Worm (Caenorhabditis elegans) whole organism, young adult: ENCODE results near the gene F13C5.3.
A peak's percentile ranks its signal among the peaks of the same experiment; 100 is the strongest.

ENCODE experiments used
- F33H1.4 ChIP-seq: fragments of 200-800 bp; sonication (Bioruptor generic); IDR thresholded peaks from 2 replicates; pipeline ENCODE4 v1.3.6; 2022; ENCODE audit warnings: missing genetic modification reagents, missing genetic modification characterization, missing compliant biosample characterization
- F39B2.1 ChIP-seq: fragments of 200-800 bp; sonication (Bioruptor generic); IDR thresholded peaks from 2 replicates; pipeline ENCODE4 v1.3.6; 2022; ENCODE audit warnings: missing genetic modification reagents, missing genetic modification characterization, missing compliant biosample characterization
- F57A8.1 ChIP-seq: fragments of 200-800 bp; sonication (Bioruptor generic); optimal IDR thresholded peaks from 2 replicates; lab custom pipeline; 2018; ENCODE audit warnings: mild to moderate bottlenecking, missing genetic modification characterization, moderate library complexity, missing compliant biosample characterization
- F57C9.4 ChIP-seq: sonication (generic microtip); optimal IDR thresholded peaks from 2 replicates; lab custom pipeline; 2017; ENCODE audit warnings: mild to moderate bottlenecking, missing genetic modification characterization, missing compliant biosample characterization
- K11D2.4 ChIP-seq: fragments of 200-800 bp; sonication (Bioruptor generic); IDR thresholded peaks from 2 replicates; pipeline ENCODE4 v1.3.6; 2022; ENCODE audit warnings: missing genetic modification reagents, missing genetic modification characterization, missing compliant biosample characterization
- K12H6.12 ChIP-seq: fragments of 200-800 bp; sonication (Bioruptor generic); optimal IDR thresholded peaks from 2 replicates; lab custom pipeline; 2018; ENCODE audit warnings: mild to moderate bottlenecking, missing genetic modification characterization, missing compliant biosample characterization
- Y53G8AR.9 ChIP-seq: fragments of 200-800 bp; sonication (Bioruptor generic); conservative IDR thresholded peaks from 2 replicates; pipeline ENCODE4 v1.3.6; 2022; ENCODE audit warnings: missing genetic modification reagents, missing genetic modification characterization, missing compliant biosample characterization
- Y56A3A.18 ChIP-seq: fragments of 200-800 bp; sonication (Bioruptor generic); IDR thresholded peaks from 2 replicates; pipeline ENCODE4 v1.3.6; 2022; ENCODE audit warnings: missing genetic modification reagents, missing genetic modification characterization, missing compliant biosample characterization
- attf-5 ChIP-seq: fragments of 200-800 bp; sonication (Bioruptor generic); optimal IDR thresholded peaks from 2 replicates; lab custom pipeline; 2018; ENCODE audit warnings: mild to moderate bottlenecking, missing genetic modification characterization, missing compliant biosample characterization
- attf-6 ChIP-seq: fragments of 200-800 bp; sonication (Bioruptor generic); IDR thresholded peaks from 2 replicates; pipeline ENCODE4 v1.3.6; 2022; ENCODE audit warnings: missing genetic modification reagents, missing genetic modification characterization, missing compliant biosample characterization
- ccch-3 ChIP-seq: fragments of 200-800 bp; sonication (Bioruptor generic); optimal IDR thresholded peaks from 2 replicates; lab custom pipeline; 2018; ENCODE audit warnings: mild to moderate bottlenecking, missing genetic modification characterization, missing compliant biosample characterization
- cebp-1 ChIP-seq, 2 experiments: fragments of 200-800 bp in 1 of 2; sonication (Bioruptor generic) in 1 of 2; sonication (generic microtip) in 1 of 2; IDR thresholded peaks in 1 of 2; optimal IDR thresholded peaks in 1 of 2; 2 replicates each; pipeline versions ENCODE4 v1.3.6 to Lab custom; 2017 to 2022; ENCODE audit warnings: missing compliant biosample characterization in 2 of 2, missing genetic modification characterization in 2 of 2, mild to moderate bottlenecking in 1 of 2, missing genetic modification reagents in 1 of 2, moderate library complexity in 1 of 2
- cebp-2 ChIP-seq: fragments of 200-800 bp; sonication (Bioruptor generic); IDR thresholded peaks from 2 replicates; pipeline ENCODE4 v1.3.6; 2022; ENCODE audit warnings: missing genetic modification characterization, missing compliant biosample characterization
- ceh-27 ChIP-seq: fragments of 200-800 bp; sonication (Bioruptor generic); optimal IDR thresholded peaks from 2 replicates; lab custom pipeline; 2018; ENCODE audit warnings: mild to moderate bottlenecking, missing genetic modification characterization, moderate library complexity, missing compliant biosample characterization
- dpl-1 ChIP-seq: fragments of 150-350 bp; optimal IDR thresholded peaks from 2 replicates; lab custom pipeline; 2014; ENCODE audit warnings: missing biosample characterization, missing genetic modification reagents, missing genetic modification characterization
- egrh-3 ChIP-seq: fragments of 200-800 bp; sonication (Bioruptor generic); IDR thresholded peaks from 2 replicates; pipeline ENCODE4 v1.3.6; 2022; ENCODE audit warnings: missing genetic modification reagents, missing genetic modification characterization, missing compliant biosample characterization
- ets-4 ChIP-seq: fragments of 200-800 bp; sonication (Bioruptor generic); optimal IDR thresholded peaks from 2 replicates; lab custom pipeline; 2018; ENCODE audit warnings: mild to moderate bottlenecking, missing genetic modification characterization, missing compliant biosample characterization
- gei-17 ChIP-seq: fragments of 200-800 bp; sonication (Bioruptor generic); optimal IDR thresholded peaks from 2 replicates; lab custom pipeline; 2018; ENCODE audit warnings: mild to moderate bottlenecking, missing genetic modification characterization, missing compliant biosample characterization
- hlh-12 ChIP-seq: sonication (generic microtip); optimal IDR thresholded peaks from 2 replicates; lab custom pipeline; 2016; ENCODE audit warnings: missing genetic modification characterization, missing compliant biosample characterization
- hmg-1.2 ChIP-seq: fragments of 200-800 bp; sonication (Bioruptor generic); IDR thresholded peaks from 2 replicates; pipeline ENCODE4 v1.3.6; 2022; ENCODE audit warnings: missing genetic modification reagents, missing genetic modification characterization, missing compliant biosample characterization
- lin-35 ChIP-seq, 3 experiments: fragments of 150-350 bp in 2 of 3; sonication (generic microtip) in 1 of 3; optimal IDR thresholded peaks; 2 replicates each; lab custom pipeline; 2014 to 2018; ENCODE audit warnings: missing biosample characterization in 3 of 3, missing genetic modification characterization in 3 of 3, missing genetic modification reagents in 3 of 3
- lir-1 ChIP-seq: fragments of 200-800 bp; sonication (Bioruptor generic); conservative IDR thresholded peaks from 2 replicates; pipeline ENCODE4 v1.3.6; 2022; ENCODE audit warnings: missing genetic modification reagents, missing genetic modification characterization, missing compliant biosample characterization
- madf-10 ChIP-seq: sonication (generic microtip); optimal IDR thresholded peaks from 2 replicates; lab custom pipeline; 2016; ENCODE audit warnings: mild to moderate bottlenecking, missing genetic modification characterization, missing compliant biosample characterization
- madf-6 ChIP-seq: fragments of 200-800 bp; sonication (Bioruptor generic); IDR thresholded peaks from 2 replicates; pipeline ENCODE4 v1.3.6; 2022; ENCODE audit warnings: missing genetic modification reagents, missing genetic modification characterization, missing compliant biosample characterization
- nfyb-1 ChIP-seq: fragments of 200-800 bp; sonication (Bioruptor generic); IDR thresholded peaks from 2 replicates; pipeline ENCODE4 v1.3.6; 2022; ENCODE audit warnings: missing genetic modification reagents, missing genetic modification characterization, missing compliant biosample characterization
- nhr-27 ChIP-seq: fragments of 200-800 bp; sonication (Bioruptor generic); optimal IDR thresholded peaks from 2 replicates; lab custom pipeline; 2018; ENCODE audit warnings: mild to moderate bottlenecking, missing genetic modification characterization, moderate library complexity, missing compliant biosample characterization
- nhr-80 ChIP-seq: sonication (generic microtip); optimal IDR thresholded peaks from 2 replicates; lab custom pipeline; 2016; ENCODE audit warnings: missing genetic modification characterization, missing compliant biosample characterization
- nhr-90 ChIP-seq: sonication (generic microtip); optimal IDR thresholded peaks from 2 replicates; lab custom pipeline; 2016; ENCODE audit warnings: missing genotype, mild to moderate bottlenecking, missing genetic modification characterization, missing compliant biosample characterization
- pbrm-1 ChIP-seq: fragments of 200-800 bp; sonication (Bioruptor generic); IDR thresholded peaks from 2 replicates; pipeline ENCODE4 v1.3.6; 2022; ENCODE audit warnings: missing genetic modification reagents, missing genetic modification characterization, missing compliant biosample characterization
- pha-4 ChIP-seq: fragments of 150-350 bp; sonication (generic microtip); optimal IDR thresholded peaks from 2 replicates; lab custom pipeline; 2014; ENCODE audit warnings: missing biosample characterization, missing genetic modification reagents, missing genetic modification characterization
- rcor-1 ChIP-seq: fragments of 200-800 bp; sonication (Bioruptor generic); IDR thresholded peaks from 2 replicates; pipeline ENCODE4 v1.3.6; 2022; ENCODE audit warnings: missing genetic modification reagents, missing genetic modification characterization, missing compliant biosample characterization
- repo-1 ChIP-seq: sonication (generic microtip); optimal IDR thresholded peaks from 2 replicates; lab custom pipeline; 2017; ENCODE audit warnings: mild to moderate bottlenecking, missing genetic modification characterization, missing compliant biosample characterization
- somi-1 ChIP-seq: fragments of 200-800 bp; sonication (Bioruptor generic); optimal IDR thresholded peaks from 2 replicates; lab custom pipeline; 2018; ENCODE audit warnings: mild to moderate bottlenecking, missing genetic modification characterization, missing compliant biosample characterization
- tbp1 ChIP-seq: fragments of 200-800 bp; sonication (Bioruptor generic); optimal IDR thresholded peaks from 2 replicates; lab custom pipeline; 2018; ENCODE audit warnings: mild to moderate bottlenecking, missing genetic modification characterization, missing compliant biosample characterization
- tbx-9 ChIP-seq: sonication (generic microtip); optimal IDR thresholded peaks from 2 replicates; lab custom pipeline; 2016; ENCODE audit warnings: borderline replicate concordance, missing genetic modification characterization, inconsistent platforms, missing compliant biosample characterization
- unc-62 ChIP-seq: fragments of 150-350 bp; optimal IDR thresholded peaks from 2 replicates; lab custom pipeline; 2014; ENCODE audit warnings: missing biosample characterization, missing genetic modification reagents, missing genetic modification characterization
- zfh-2 ChIP-seq: fragments of 200-800 bp; sonication (Bioruptor generic); conservative IDR thresholded peaks from 2 replicates; pipeline ENCODE4 v1.3.6; 2022; ENCODE audit warnings: missing genetic modification reagents, missing genetic modification characterization, missing compliant biosample characterization
- ztf-25 ChIP-seq: fragments of 200-800 bp; sonication (Bioruptor generic); IDR thresholded peaks from 2 replicates; pipeline ENCODE4 v1.3.6; 2022; ENCODE audit warnings: missing genetic modification reagents, missing genetic modification characterization, missing compliant biosample characterization
- ztf-26 ChIP-seq: sonication (generic microtip); optimal IDR thresholded peaks from 2 replicates; lab custom pipeline; 2017; ENCODE audit warnings: missing genetic modification characterization, missing compliant biosample characterization

Gene F13C5.3

DNA sequence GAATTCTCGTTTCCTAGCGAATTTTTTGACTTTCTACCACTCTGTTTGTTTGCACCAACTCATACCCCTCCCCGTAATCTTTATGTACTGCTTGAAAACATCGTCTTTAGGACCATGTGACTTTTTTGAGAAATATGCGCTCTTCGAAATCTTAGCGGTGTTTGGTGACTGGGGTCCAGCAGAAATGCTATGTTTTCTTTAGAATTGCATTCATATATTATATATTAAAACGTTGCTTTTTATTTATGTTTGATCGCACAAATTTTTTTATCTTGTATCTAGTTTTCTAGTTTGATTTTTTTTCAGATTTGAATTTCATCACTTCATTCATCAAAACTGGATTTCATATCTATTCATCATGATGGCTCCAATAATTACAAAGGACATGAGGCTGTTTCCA lies 2.5 kb upstream of the F13C5.3 start, which contains the start of gene F13C5.1:
TSS of gene F13C5.1 (plus strand) at position 301 of the 400 bp plus-strand sequence.
- TF ChIP-seq egrh-3 (GFP tag; lab: Robert Waterston, UW) (no peak), nfyb-1 (GFP tag; lab: Robert Waterston, UW) (0 out of 2 replicates have a peak, but pooled peaks have one; percentile 2), cebp-2 (no peak)

DNA sequence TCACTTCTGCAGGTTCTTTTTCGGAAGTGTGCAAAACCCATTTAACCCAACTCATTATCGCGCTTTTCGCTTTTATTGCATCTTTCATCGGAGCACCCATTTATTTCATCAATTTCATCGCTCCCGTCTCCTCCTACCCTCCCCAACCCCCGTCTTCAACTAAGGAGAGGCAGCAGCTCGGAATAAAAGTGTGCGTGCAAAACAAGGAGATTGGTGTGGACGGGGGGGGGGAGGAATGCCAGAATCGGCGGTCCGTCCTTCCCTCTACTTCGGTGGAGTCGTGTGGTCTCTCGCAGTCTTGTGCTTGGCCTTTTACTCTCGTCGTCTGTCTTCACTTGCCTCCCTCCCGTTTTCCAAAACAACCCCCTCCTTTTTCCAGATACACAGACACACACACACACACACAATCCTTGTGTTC lies 2.0 kb upstream of the F13C5.3 start:
- TF ChIP-seq lin-35 (GFP tag; optimal IDR thresholded peaks at IDR 0.05; lab: Kevin White, UChicago) (peak in 1 of 3 experiments; percentile 4), tbp1 (GFP tag; lab: Kevin White, UChicago) (no peak), attf-5 (GFP tag; lab: Kevin White, UChicago) (peak; percentile 48), cebp-1 (GFP tag; IDR thresholded peaks at IDR 0.05; lab: Robert Waterston, UW) (no peak), cebp-1 (tag; optimal IDR thresholded peaks at IDR 0.05; lab: Kevin White, UChicago) (peak; percentile 60), hmg-1.2 (GFP tag; lab: Robert Waterston, UW) (peak; percentile 17; the same call in 1 of the 2 replicates), K11D2.4 (no peak), somi-1 (GFP tag; lab: Kevin White, UChicago) (peak; percentile 31), rcor-1 (peak; percentile 59; the same call in 1 of the 2 replicates), nhr-27 (tag; lab: Kevin White, UChicago) (no peak), zfh-2 (GFP tag; lab: Robert Waterston, UW) (peak; percentile 95), ztf-26 (tag; lab: Kevin White, UChicago) (no peak), lir-1 (GFP tag; lab: Robert Waterston, UW) (no peak), egrh-3 (GFP tag; lab: Robert Waterston, UW) (peak; percentile 75), nfyb-1 (GFP tag; lab: Robert Waterston, UW) (0 out of 2 replicates have a peak, but pooled peaks have one; percentile 45), ceh-27 (GFP tag; lab: Kevin White, UChicago) (peak; percentile 11), K12H6.12 (tag; lab: Kevin White, UChicago) (peak; percentile 63)

DNA sequence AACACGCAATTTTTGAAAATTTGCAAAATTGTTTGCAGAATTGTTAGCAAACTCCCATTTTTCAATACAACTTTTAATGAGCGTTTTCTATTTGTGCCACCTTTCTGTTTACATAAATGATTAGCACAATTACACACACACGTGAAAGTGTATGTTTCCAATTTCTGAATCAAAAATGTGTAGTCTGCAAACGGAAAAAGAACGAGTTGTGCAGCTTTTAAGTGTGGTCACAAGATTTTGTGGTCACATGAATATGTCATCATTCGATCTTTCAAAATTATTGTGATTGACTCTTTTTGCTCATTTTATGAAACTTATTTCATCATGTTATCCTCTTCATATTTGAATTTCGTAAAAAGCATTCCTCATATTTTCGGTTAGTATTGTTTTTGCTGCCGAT lies 1.3 kb upstream of the F13C5.3 start:
- TF ChIP-seq F57A8.1 (GFP tag; lab: Kevin White, UChicago) (no peak), nhr-80 (tag; lab: Kevin White, UChicago) (peak; percentile 11), nhr-90 (tag; lab: Kevin White, UChicago) (no peak), F39B2.1 (GFP tag; lab: Robert Waterston, UW) (no peak), cebp-1 (GFP tag; IDR thresholded peaks at IDR 0.05; lab: Robert Waterston, UW) (no peak), cebp-1 (tag; optimal IDR thresholded peaks at IDR 0.05; lab: Kevin White, UChicago) (peak; percentile 47), pha-4 (tag; lab: Kevin White, UChicago) (peak; percentile 34)

DNA sequence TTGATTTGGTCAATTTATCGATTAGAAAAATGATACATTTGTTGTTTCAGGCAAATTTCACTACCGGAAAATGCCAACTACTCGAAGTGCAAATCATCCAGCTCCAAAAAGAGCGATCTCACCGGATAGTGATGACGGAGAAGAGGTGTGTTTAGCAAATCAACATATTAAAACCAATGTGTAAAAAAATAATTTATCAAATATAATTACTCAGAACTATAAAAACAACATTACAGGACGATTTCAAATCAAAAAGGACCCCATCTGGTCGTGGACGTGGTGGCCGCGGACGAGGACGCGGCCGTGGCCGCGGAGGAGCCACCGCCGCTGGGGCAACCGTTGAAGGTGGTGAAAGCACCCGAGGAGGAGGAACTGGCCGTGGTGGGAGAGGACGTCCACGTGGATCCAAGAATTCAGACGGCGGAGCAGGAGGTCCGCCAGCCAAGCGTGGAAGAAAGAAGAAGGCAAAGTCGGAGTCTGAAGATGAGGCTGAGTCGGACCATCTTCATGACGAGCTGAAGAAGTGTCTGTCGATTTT lies 5.4 kb downstream of the F13C5.3 start, which contains the start of gene F13C5.2:
TSS of gene F13C5.2 (plus strand) at position 51 of the 538 bp plus-strand sequence.
- no peak for TF ChIP-seq F33H1.4 (GFP tag; lab: Robert Waterston, UW)
- no peak for TF ChIP-seq ccch-3
- no peak for TF ChIP-seq unc-62
- TF ChIP-seq madf-6 = peak; percentile 11; the same call in 1 of the 2 replicates
- TF ChIP-seq egrh-3 (GFP tag; lab: Robert Waterston, UW) = peak; percentile 91
- peak; percentile 86 for TF ChIP-seq zfh-2 (GFP tag; lab: Robert Waterston, UW)
- no peak for TF ChIP-seq madf-10

DNA sequence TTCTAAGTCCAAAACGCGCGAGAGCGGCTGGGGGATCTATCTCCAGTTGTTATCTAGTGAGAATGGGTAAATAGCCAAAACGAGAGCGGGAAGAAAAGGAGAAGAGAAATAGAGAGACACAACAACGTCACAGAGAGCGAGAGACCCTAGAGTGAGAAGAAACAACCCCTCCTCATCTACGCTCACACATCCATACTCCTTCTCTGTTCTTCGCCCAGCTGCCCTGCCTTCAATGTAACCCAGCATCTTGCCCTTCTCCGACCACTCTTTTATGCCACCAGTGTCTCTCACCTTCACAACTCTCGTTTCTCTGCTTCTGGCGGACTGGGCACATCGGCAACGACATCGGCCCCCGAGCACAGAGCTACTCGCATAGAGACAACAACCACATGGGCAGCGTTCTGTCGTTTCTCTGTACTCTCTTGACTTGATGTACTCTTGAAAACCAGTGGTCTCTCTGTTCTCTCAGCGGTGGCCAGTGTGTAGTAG lies 6.1 kb downstream of the F13C5.3 start:
- TF ChIP-seq pbrm-1 (peak; percentile 50; the same call in 1 of the 2 replicates), gei-17 (peak; percentile 37), hmg-1.2 (GFP tag; lab: Robert Waterston, UW) (peak; percentile 64), K12H6.12 (tag; lab: Kevin White, UChicago) (peak; percentile 90), hlh-12 (tag; lab: Kevin White, UChicago) (no peak), F57C9.4 (tag; lab: Kevin White, UChicago) (no peak), Y53G8AR.9 (0 out of 2 replicates have a peak, but pooled peaks have one; percentile 23), Y56A3A.18 (GFP tag; lab: Robert Waterston, UW) (no peak), nfyb-1 (GFP tag; lab: Robert Waterston, UW) (peak; percentile 59; the same call in 1 of the 2 replicates), madf-10 (peak; percentile 75), tbx-9 (tag; lab: Kevin White, UChicago) (no peak), ztf-25 (no peak), dpl-1 (GFP tag; lab: Kevin White, UChicago) (no peak), ets-4 (peak; percentile 68), repo-1 (tag; lab: Kevin White, UChicago) (peak; percentile 63), attf-6 (no peak)
